Worm (Caenorhabditis elegans) whole organism, midembryonic: ENCODE results near the gene tag-278.

Experiments
- flt-1 ChIP-seq: fragments of 200-800 bp; sonication (Bioruptor generic); IDR thresholded peaks from 2 replicates; pipeline ENCODE4 v1.3.6; 2022; ENCODE audit warnings: missing genetic modification characterization, missing compliant biosample characterization
- tab-1 ChIP-seq: fragments of 200-800 bp; sonication (Bioruptor generic); IDR thresholded peaks from 2 replicates; pipeline ENCODE4 v1.3.6; 2022; ENCODE audit warnings: missing genetic modification characterization, missing compliant biosample characterization
- ztf-29 ChIP-seq: fragments of 200-800 bp; sonication (Bioruptor generic); IDR thresholded peaks from 2 replicates; pipeline ENCODE4 v1.3.6; 2022; ENCODE audit warnings: missing genetic modification reagents, missing genetic modification characterization, missing compliant biosample characterization

ce11 chrX:3644796-3645195 is 44.2 kb downstream of the tag-278 start, which contains the start of gene tmem-24:
- TF ChIP-seq flt-1 (no peak), ztf-29 (GFP tag; lab: Robert Waterston, UW) (no peak), tab-1 (GFP tag; lab: Robert Waterston, UW) (no peak)
